Worm (Caenorhabditis elegans) whole organism, L1 larva: ENCODE measurements around the gene C52B9.8.

ENCODE experiments used
- C04F5.9 ChIP-seq: sonication (generic microtip); optimal IDR thresholded peaks from 2 replicates; lab custom pipeline; 2016; ENCODE audit warnings: missing genetic modification characterization, missing compliant biosample characterization
- C16A3.4 ChIP-seq: fragments of 150-350 bp; optimal IDR thresholded peaks from 2 replicates; lab custom pipeline; 2014; ENCODE audit warnings: missing biosample characterization, missing genetic modification characterization
- F16B12.6 ChIP-seq: fragments of 150-350 bp; optimal IDR thresholded peaks from 2 replicates; lab custom pipeline; 2014; ENCODE audit warnings: missing biosample characterization, missing genetic modification characterization
- Y116A8C.19 ChIP-seq: sonication (generic microtip); optimal IDR thresholded peaks from 2 replicates; lab custom pipeline; 2016; ENCODE audit warnings: missing compliant biosample characterization, missing genetic modification characterization, borderline replicate concordance
- aha-1 ChIP-seq: fragments of 150-350 bp; optimal IDR thresholded peaks from 2 replicates; lab custom pipeline; 2014; ENCODE audit warnings: missing biosample characterization, missing genetic modification characterization
- aly-2 ChIP-seq: fragments of 150-350 bp; optimal IDR thresholded peaks from 2 replicates; lab custom pipeline; 2014; ENCODE audit warnings: missing biosample characterization, missing genetic modification characterization
- ceh-8 ChIP-seq: fragments of 200-800 bp; sonication (Bioruptor generic); optimal IDR thresholded peaks from 2 replicates; lab custom pipeline; 2018; ENCODE audit warnings: mild to moderate bottlenecking, missing genetic modification characterization, moderate library complexity, missing compliant biosample characterization
- ceh-82 ChIP-seq, 3 experiments: fragments of 150-350 bp in 1 of 3; sonication (generic microtip) in 2 of 3; optimal IDR thresholded peaks; 2 replicates each; lab custom pipeline; 2014 to 2017; ENCODE audit warnings: missing biosample characterization in 3 of 3, missing genetic modification characterization in 3 of 3
- ceh-90 ChIP-seq: sonication (generic microtip); optimal IDR thresholded peaks from 2 replicates; lab custom pipeline; 2016; ENCODE audit warnings: missing genetic modification characterization, missing compliant biosample characterization
- ces-1 ChIP-seq: fragments of 150-350 bp; optimal IDR thresholded peaks from 2 replicates; lab custom pipeline; 2014; ENCODE audit warnings: missing biosample characterization, missing genetic modification reagents, missing genetic modification characterization
- egl-13 ChIP-seq: sonication (generic microtip); optimal IDR thresholded peaks from 2 replicates; lab custom pipeline; 2016; ENCODE audit warnings: missing genotype, missing genetic modification reagents, missing genetic modification characterization, missing compliant biosample characterization
- egl-27 ChIP-seq, 2 experiments: fragments of 150-350 bp in 1 of 2; sonication (generic microtip); optimal IDR thresholded peaks; 3 replicates each; lab custom pipeline; 2017 to 2018; ENCODE audit warnings: missing biosample characterization in 2 of 2, missing genetic modification characterization in 2 of 2, missing genetic modification reagents in 2 of 2
- elt-3 ChIP-seq, 6 experiments: fragments of 150-350 bp in 1 of 6; sonication (generic microtip); optimal IDR thresholded peaks; 2 replicates each; lab custom pipeline; 2017 to 2018; ENCODE audit warnings: missing biosample characterization in 6 of 6, missing genetic modification characterization in 6 of 6, inconsistent platforms in 1 of 6
- ets-5 ChIP-seq: fragments of 200-800 bp; sonication (Bioruptor generic); IDR thresholded peaks from 2 replicates; pipeline ENCODE4 v1.3.6; 2022; ENCODE audit warnings: missing genetic modification characterization, missing compliant biosample characterization
- fkh-8 ChIP-seq: sonication (generic microtip); optimal IDR thresholded peaks from 2 replicates; lab custom pipeline; 2016; ENCODE audit warnings: mild to moderate bottlenecking, missing genetic modification characterization, missing compliant biosample characterization
- fos-1 ChIP-seq: fragments of 150-350 bp; optimal IDR thresholded peaks from 2 replicates; lab custom pipeline; 2014; ENCODE audit warnings: missing biosample characterization, missing genetic modification characterization
- hlh-4 ChIP-seq: sonication (generic microtip); optimal IDR thresholded peaks from 2 replicates; lab custom pipeline; 2016; ENCODE audit warnings: mild to moderate bottlenecking, missing genetic modification characterization, missing compliant biosample characterization
- lin-13 ChIP-seq: fragments of 150-350 bp; optimal IDR thresholded peaks from 2 replicates; lab custom pipeline; 2014; ENCODE audit warnings: missing biosample characterization, missing genetic modification reagents, missing genetic modification characterization
- lin-39 ChIP-seq: fragments of 150-350 bp; optimal IDR thresholded peaks from 2 replicates; lab custom pipeline; 2014; ENCODE audit warnings: missing biosample characterization, missing genetic modification reagents, missing genetic modification characterization
- lir-3 ChIP-seq: sonication (generic microtip); optimal IDR thresholded peaks from 2 replicates; lab custom pipeline; 2016; ENCODE audit warnings: mild to moderate bottlenecking, missing genetic modification characterization, moderate library complexity, missing compliant biosample characterization; ENCODE audit not compliant: poor library complexity
- nhr-11 ChIP-seq: fragments of 150-350 bp; optimal IDR thresholded peaks from 2 replicates; lab custom pipeline; 2014; ENCODE audit warnings: missing biosample characterization, missing genetic modification characterization
- nhr-28 ChIP-seq: fragments of 150-350 bp; optimal IDR thresholded peaks from 2 replicates; lab custom pipeline; 2014; ENCODE audit warnings: missing biosample characterization, missing genetic modification characterization
- nhr-47 ChIP-seq: sonication (generic microtip); optimal IDR thresholded peaks from 2 replicates; lab custom pipeline; 2016; ENCODE audit warnings: mild to moderate bottlenecking, missing genetic modification characterization, moderate library complexity, missing compliant biosample characterization
- nhr-71 ChIP-seq: sonication (generic microtip); optimal IDR thresholded peaks from 2 replicates; lab custom pipeline; 2016; ENCODE audit warnings: mild to moderate bottlenecking, missing genetic modification characterization, moderate library complexity, missing compliant biosample characterization
- nhr-76 ChIP-seq: sonication (generic microtip); optimal IDR thresholded peaks from 2 replicates; lab custom pipeline; 2017; ENCODE audit warnings: missing biosample characterization, missing genetic modification characterization
- nhr-77 ChIP-seq: fragments of 150-350 bp; optimal IDR thresholded peaks from 2 replicates; lab custom pipeline; 2014; ENCODE audit warnings: missing biosample characterization, missing genetic modification characterization
- nhr-84 ChIP-seq: sonication (generic microtip); optimal IDR thresholded peaks from 2 replicates; lab custom pipeline; 2017; ENCODE audit warnings: missing biosample characterization, missing genetic modification characterization
- nhr-90 ChIP-seq: sonication (generic microtip); optimal IDR thresholded peaks from 2 replicates; lab custom pipeline; 2016; ENCODE audit warnings: mild to moderate bottlenecking, missing genetic modification characterization, missing compliant biosample characterization; ENCODE audit not compliant: poor library complexity
- pax-3 ChIP-seq: fragments of 200-800 bp; sonication (Bioruptor generic); optimal IDR thresholded peaks from 2 replicates; lab custom pipeline; 2018; ENCODE audit warnings: mild to moderate bottlenecking, missing genetic modification characterization, moderate library complexity, missing compliant biosample characterization
- rnt-1 ChIP-seq: sonication (generic microtip); optimal IDR thresholded peaks from 2 replicates; lab custom pipeline; 2016; ENCODE audit warnings: mild to moderate bottlenecking, missing genetic modification characterization, moderate library complexity, missing compliant biosample characterization
- skn-1 ChIP-seq: fragments of 150-350 bp; optimal IDR thresholded peaks from 2 replicates; lab custom pipeline; 2014; ENCODE audit warnings: missing biosample characterization, missing genetic modification characterization
- snpc-4 ChIP-seq: fragments of 150-350 bp; optimal IDR thresholded peaks from 2 replicates; lab custom pipeline; 2014; ENCODE audit warnings: missing biosample characterization, missing genetic modification characterization
- sup-37 ChIP-seq: fragments of 200-800 bp; sonication (Bioruptor generic); optimal IDR thresholded peaks from 2 replicates; lab custom pipeline; 2018; ENCODE audit warnings: mild to moderate bottlenecking, missing genetic modification characterization, missing compliant biosample characterization
- tbx-2 ChIP-seq: sonication (generic microtip); optimal IDR thresholded peaks from 2 replicates; lab custom pipeline; 2016; ENCODE audit warnings: missing genetic modification characterization, missing compliant biosample characterization
- unc-30 ChIP-seq: sonication (generic microtip); optimal IDR thresholded peaks from 2 replicates; lab custom pipeline; 2017; ENCODE audit warnings: missing biosample characterization, missing genetic modification characterization
- unc-62 ChIP-seq: fragments of 150-350 bp; optimal IDR thresholded peaks from 2 replicates; lab custom pipeline; 2014; ENCODE audit warnings: missing biosample characterization, missing genetic modification reagents, missing genetic modification characterization
- vab-15 ChIP-seq: sonication (generic microtip); optimal IDR thresholded peaks from 2 replicates; lab custom pipeline; 2017; ENCODE audit warnings: missing genotype, mild to moderate bottlenecking, missing genetic modification characterization, missing compliant biosample characterization
- xbp-1 ChIP-seq: sonication (generic microtip); optimal IDR thresholded peaks from 2 replicates; lab custom pipeline; 2016; ENCODE audit warnings: missing genetic modification characterization, missing compliant biosample characterization
- zag-1 ChIP-seq: fragments of 150-350 bp; optimal IDR thresholded peaks from 2 replicates; lab custom pipeline; 2014; ENCODE audit warnings: missing biosample characterization, missing genetic modification characterization
- zip-4 ChIP-seq: fragments of 200-800 bp; sonication (Bioruptor generic); optimal IDR thresholded peaks from 2 replicates; lab custom pipeline; 2018; ENCODE audit warnings: mild to moderate bottlenecking, missing genetic modification characterization, moderate library complexity, missing compliant biosample characterization
- ztf-11 ChIP-seq, 2 experiments: sonication (generic microtip); optimal IDR thresholded peaks; 2 replicates each; lab custom pipeline; 2016 to 2017; ENCODE audit warnings: missing genetic modification characterization in 2 of 2, missing biosample characterization in 1 of 2, missing compliant biosample characterization in 1 of 2
- ztf-4 ChIP-seq: fragments of 150-350 bp; optimal IDR thresholded peaks from 2 replicates; lab custom pipeline; 2014; ENCODE audit warnings: missing biosample characterization, missing genetic modification characterization

The C52B9.8 gene

DNA sequence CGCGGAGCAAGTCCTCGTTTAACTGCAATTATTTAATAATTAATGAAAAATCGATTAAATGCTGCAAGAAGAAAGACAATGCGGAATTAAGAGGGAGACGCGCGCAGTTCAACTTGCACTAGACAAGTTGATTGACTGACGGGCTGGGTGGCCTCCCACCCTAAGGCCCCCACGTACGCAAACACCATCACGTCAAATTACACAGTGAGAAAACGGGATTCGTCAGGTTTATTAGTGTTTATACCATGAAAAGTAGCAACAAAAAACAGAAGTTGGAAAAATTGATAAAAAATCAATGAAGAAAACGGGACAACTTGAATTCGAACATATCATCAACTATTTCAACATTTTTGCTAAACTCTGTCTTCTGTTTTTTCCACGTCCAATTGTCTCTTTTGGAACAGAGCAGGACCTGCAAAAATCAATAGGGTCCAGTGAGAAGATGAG is 4.0 kb downstream of the C52B9.8 start (continued):
- no peak for TF ChIP-seq unc-30 (tag; lab: Kevin White, UChicago)
- peak; percentile 15 for TF ChIP-seq egl-13 (tag; lab: Kevin White, UChicago)
- TF ChIP-seq C04F5.9 (tag; lab: Kevin White, UChicago): no peak
- no peak for TF ChIP-seq nhr-84 (tag; lab: Kevin White, UChicago)
- TF ChIP-seq aly-2 (tag; lab: Kevin White, UChicago): no peak
- peak; percentile 28 for TF ChIP-seq C16A3.4 (tag; lab: Kevin White, UChicago)
- no peak for TF ChIP-seq nhr-28 (tag; lab: Kevin White, UChicago)
- peak; percentile 47 for TF ChIP-seq rnt-1 (tag; lab: Kevin White, UChicago)
- no peak for TF ChIP-seq egl-27 (tag; optimal IDR thresholded peaks at IDR 0.05; lab: Kevin White, UChicago)
- no peak for TF ChIP-seq skn-1 (tag; lab: Kevin White, UChicago)
- peak; percentile 55 for TF ChIP-seq nhr-47
- TF ChIP-seq snpc-4 (tag; lab: Kevin White, UChicago): no peak
- TF ChIP-seq nhr-71 (tag; lab: Kevin White, UChicago): peak; percentile 61
- TF ChIP-seq nhr-11 (tag; lab: Kevin White, UChicago): no peak
- no peak for TF ChIP-seq lin-39 (tag; lab: Kevin White, UChicago)
- no peak for TF ChIP-seq zip-4 (GFP tag; lab: Kevin White, UChicago)
- TF ChIP-seq F16B12.6 (tag; lab: Kevin White, UChicago): peak; percentile 85
- TF ChIP-seq nhr-90: peak; percentile 18
- TF ChIP-seq lin-13: no peak
- TF ChIP-seq ztf-4: no peak
- TF ChIP-seq lir-3 (tag; lab: Kevin White, UChicago): no peak
- TF ChIP-seq nhr-76 (tag; lab: Kevin White, UChicago): no peak
- no peak for TF ChIP-seq ceh-90 (tag; lab: Kevin White, UChicago)
- TF ChIP-seq aha-1: no peak
- no peak for TF ChIP-seq sup-37 (GFP tag; lab: Kevin White, UChicago)
- TF ChIP-seq ceh-82 (tag; optimal IDR thresholded peaks at IDR 0.05; lab: Kevin White, UChicago): peak in 2 of 3 experiments; percentile 4 to 15
- no peak for TF ChIP-seq elt-3 (tag; optimal IDR thresholded peaks at IDR 0.05; lab: Kevin White, UChicago)
- TF ChIP-seq ztf-11 (tag; optimal IDR thresholded peaks at IDR 0.05; lab: Kevin White, UChicago): no peak
- peak; percentile 45 for TF ChIP-seq xbp-1
- TF ChIP-seq ces-1 (GFP tag; lab: Kevin White, UChicago): no peak
- TF ChIP-seq vab-15: no peak
- TF ChIP-seq, all 84 proteins: peak for 28

DNA sequence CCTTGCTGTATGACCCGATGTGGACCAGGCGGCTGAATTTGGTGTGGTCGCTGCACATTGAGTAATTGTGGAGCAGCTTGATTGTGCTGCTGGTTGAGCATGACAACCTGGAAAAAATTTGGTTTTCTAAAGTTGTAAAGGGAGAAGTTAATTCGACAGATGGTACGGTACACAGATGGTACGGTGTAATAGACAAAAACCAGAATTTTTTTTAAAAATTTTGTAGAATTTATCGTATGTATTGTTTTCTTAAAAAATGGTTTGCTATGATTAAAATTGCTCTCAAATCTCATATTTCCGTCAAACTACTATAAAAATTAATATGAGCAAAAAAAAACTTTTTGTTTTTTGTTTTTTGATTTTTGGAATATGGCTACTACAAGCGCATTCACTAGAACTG is 4.7 kb downstream of the C52B9.8 start, which contains the start of gene pqn-15:
Gene pqn-15, minus strand, starts transcription at position 101 of the 400 bp plus-strand sequence.
- TF ChIP-seq F16B12.6 (tag; lab: Kevin White, UChicago) (no peak), ets-5 (GFP tag; lab: Robert Waterston, UW) (no peak), egl-27 (tag; optimal IDR thresholded peaks at IDR 0.05; lab: Kevin White, UChicago) (no peak), zip-4 (GFP tag; lab: Kevin White, UChicago) (no peak), ceh-8 (GFP tag; lab: Kevin White, UChicago) (no peak), ceh-90 (tag; lab: Kevin White, UChicago) (no peak), nhr-77 (tag; lab: Kevin White, UChicago) (no peak), Y116A8C.19 (tag; lab: Kevin White, UChicago) (no peak), hlh-4 (tag; lab: Kevin White, UChicago) (no peak), pax-3 (tag; lab: Kevin White, UChicago) (no peak), fkh-8 (tag; lab: Kevin White, UChicago) (no peak), fos-1 (tag; lab: Kevin White, UChicago) (no peak), unc-62 (GFP tag; lab: Kevin White, UChicago) (no peak), tbx-2 (tag; lab: Kevin White, UChicago) (no peak), nhr-11 (tag; lab: Kevin White, UChicago) (no peak), zag-1 (no peak)
